Worm (Caenorhabditis elegans) whole organism, L4/young adult: ENCODE results near the gene mes-1.

Experiments
- W03F9.2 ChIP-seq: fragments of 150-350 bp; optimal IDR thresholded peaks from 2 replicates; lab custom pipeline; 2014; ENCODE audit warnings: missing biosample characterization, missing genetic modification characterization
- dao-5 ChIP-seq: sonication (generic microtip); optimal IDR thresholded peaks from 2 replicates; lab custom pipeline; 2016; ENCODE audit warnings: missing genotype, missing genetic modification characterization, moderate library complexity, missing compliant biosample characterization
- him-1 ChIP-seq: sonication (generic microtip); optimal IDR thresholded peaks from 2 replicates; lab custom pipeline; 2016; ENCODE audit warnings: missing genotype, missing genetic modification reagents, missing genetic modification characterization, missing compliant biosample characterization

- no peak for TF ChIP-seq dao-5 (tag; lab: Kevin White, UChicago)
- TF ChIP-seq W03F9.2 (tag; lab: Kevin White, UChicago) = no peak
- no peak for TF ChIP-seq him-1 (tag; lab: Kevin White, UChicago)
These were observed 49.3 kb downstream of the mes-1 start for ce11 chrX:11906626-11907025.
